Fruit fly (Drosophila melanogaster): ENCODE data around the gene Gas41.

- TF ChIP-seq h (optimal IDR thresholded peaks at IDR 0.05) (no peak), psq (optimal IDR thresholded peaks at IDR 0.05) (no peak), insv (optimal IDR thresholded peaks at IDR 0.05) (no peak), Sin3A (optimal IDR thresholded peaks at IDR 0.05) (no peak), ttk (optimal IDR thresholded peaks at IDR 0.05) (no peak)
Observed at dm6 chr2L:6941731-6942130, 8.3 kb downstream of the Gas41 start.

All from Kc167 (cell line).